Fruit fly (Drosophila melanogaster) whole organism, prepupa: ENCODE measurements around the gene nebu.

Source experiments
- CG10631 ChIP-seq: fragments of 200-800 bp; sonication (Bioruptor generic); optimal IDR thresholded peaks from 2 replicates; lab custom pipeline; 2016; ENCODE audit warnings: missing biosample characterization, missing genetic modification characterization
- Ets21C ChIP-seq: fragments of 200-800 bp; sonication (Bioruptor generic); optimal IDR thresholded peaks from 3 replicates; lab custom pipeline; 2016; ENCODE audit warnings: missing biosample characterization, missing genetic modification characterization
- Sox14 ChIP-seq: fragments of 200-800 bp; sonication (Bioruptor generic); optimal IDR thresholded peaks from 3 replicates; lab custom pipeline; 2016; ENCODE audit warnings: missing biosample characterization, missing genetic modification characterization
- Sox15 ChIP-seq: fragments of 200-800 bp; sonication (Bioruptor generic); optimal IDR thresholded peaks from 3 replicates; lab custom pipeline; 2016; ENCODE audit warnings: missing biosample characterization, missing genetic modification characterization
- fd59A ChIP-seq: fragments of 200-800 bp; sonication (Bioruptor generic); optimal IDR thresholded peaks from 2 replicates; lab custom pipeline; 2017; ENCODE audit warnings: missing biosample characterization, mild to moderate bottlenecking, missing genetic modification characterization, missing genetic modification reagents
- lz ChIP-seq: fragments of 200-800 bp; sonication (Bioruptor generic); optimal IDR thresholded peaks from 3 replicates; lab custom pipeline; 2016; ENCODE audit warnings: missing biosample characterization, missing genetic modification characterization
- topi ChIP-seq: fragments of 200-800 bp; sonication (Bioruptor generic); optimal IDR thresholded peaks from 3 replicates; lab custom pipeline; 2016; ENCODE audit warnings: missing biosample characterization, missing genetic modification characterization

DNA sequence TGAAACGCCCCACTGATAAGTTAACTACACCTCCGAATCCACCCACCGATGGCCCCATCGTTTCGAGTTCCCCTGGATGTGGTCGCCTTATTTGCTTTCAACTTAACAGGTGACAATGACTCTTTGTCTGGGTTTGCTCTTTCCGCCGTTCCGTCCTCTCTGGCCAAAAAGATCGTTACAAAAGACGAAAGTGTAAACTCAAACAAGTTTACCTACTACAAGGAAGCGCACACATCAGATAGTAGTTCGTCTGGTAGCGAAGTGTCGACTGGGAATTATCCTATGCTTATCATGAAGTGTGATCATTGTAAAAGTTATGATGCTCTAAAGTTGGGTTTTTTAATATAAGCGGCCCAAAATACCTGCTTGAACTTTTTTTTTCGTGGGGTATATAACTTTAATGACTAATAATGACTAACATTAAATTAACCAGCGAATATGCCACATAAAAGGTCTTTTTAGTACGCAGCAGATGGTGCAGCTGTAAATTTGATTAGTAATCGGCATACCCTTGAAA is 44.1 kb downstream of the nebu start:
- TF ChIP-seq CG10631 (GFP tag; lab: Kevin White, UChicago): peak; percentile 42
- no peak for TF ChIP-seq Ets21C (GFP tag; lab: Kevin White, UChicago)
- peak; percentile 4 for TF ChIP-seq lz
- TF ChIP-seq Sox15 (GFP tag; lab: Kevin White, UChicago): no peak
- peak; percentile 15 for TF ChIP-seq topi (GFP tag; lab: Kevin White, UChicago)
- no peak for TF ChIP-seq fd59A (GFP tag; lab: Kevin White, UChicago)
- peak; percentile 65 for TF ChIP-seq Sox14 (GFP tag; lab: Kevin White, UChicago)
